Worm (Caenorhabditis elegans): ENCODE results near the gene R13H4.7.

DNA sequence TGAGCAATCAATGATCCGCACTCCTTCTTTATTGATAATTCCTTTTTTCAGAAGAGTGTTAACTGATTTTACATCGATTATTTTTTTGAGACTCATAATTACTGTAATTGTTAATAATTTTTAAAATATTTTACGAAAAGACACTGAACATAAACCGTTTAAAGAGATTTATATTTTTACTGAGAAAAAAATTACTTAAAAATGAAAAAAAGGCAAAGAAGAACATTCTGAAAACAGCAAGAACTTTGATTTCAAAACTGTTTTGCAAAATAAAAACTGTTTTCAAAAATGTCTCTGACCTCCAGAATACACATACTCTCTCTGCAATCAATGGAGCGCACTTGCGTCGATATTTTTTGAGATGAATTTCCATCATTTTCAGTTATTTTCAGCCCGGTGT is 41.1 kb downstream of the R13H4.7 start, which contains the start of the genes mpst-1 and D2023.6:
- TF ChIP-seq pha-4 (tag; optimal IDR thresholded peaks at IDR 0.05) (no peak), ekl-4 (GFP tag; IDR thresholded peaks at IDR 0.05) (no peak), unc-62 (GFP tag; optimal IDR thresholded peaks at IDR 0.05) (no peak)

All from whole organism, young adult.